Fruit fly (Drosophila melanogaster): ENCODE data around the gene ovo.
A peak's percentile ranks its signal among the peaks of the same experiment; 100 is the strongest.

The ovo gene

DNA sequence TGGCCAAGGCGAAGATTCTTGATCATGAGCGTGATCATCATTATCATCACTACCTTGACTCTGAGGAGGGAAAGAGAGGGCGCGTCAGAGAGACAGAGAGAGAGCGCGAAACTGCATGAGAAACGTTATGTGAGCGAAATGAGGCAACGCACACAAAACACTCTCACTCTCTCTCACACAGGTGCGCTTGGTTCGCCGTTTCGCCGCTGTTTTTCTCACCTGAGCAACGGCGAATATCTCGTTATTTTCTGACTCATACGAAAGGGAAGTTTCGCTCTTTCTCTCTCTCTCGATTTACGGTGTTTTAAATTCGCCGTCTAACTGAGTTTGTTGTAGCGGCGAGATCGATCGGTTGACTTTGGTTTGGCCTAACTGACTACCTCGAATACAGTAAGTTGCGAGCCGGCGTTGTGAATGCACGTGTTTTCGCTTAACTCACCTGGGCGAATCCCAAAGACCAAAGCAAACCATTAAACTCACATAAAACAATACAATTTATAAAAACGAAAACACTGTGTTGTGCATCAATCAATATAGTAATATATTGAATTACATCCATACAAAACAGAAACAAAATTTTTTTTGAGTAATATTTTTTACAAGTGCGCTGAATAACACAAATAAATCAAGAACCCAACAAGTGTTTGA, at the start of gene ovo:
TSS of gene ovo (plus strand) at position 388 of the 648 bp plus-strand sequence.
- TF ChIP-seq en (GFP tag; optimal IDR thresholded peaks at IDR 0.05) (no peak), tll (GFP tag; optimal IDR thresholded peaks at IDR 0.05) (peak in 1 of 2 experiments; percentile 91), Hsf (GFP tag; optimal IDR thresholded peaks at IDR 0.05) (no peak), CG1832 (GFP tag; optimal IDR thresholded peaks at IDR 0.05) (peak; percentile 71), chinmo (GFP tag; IDR thresholded peaks at IDR 0.05; ENCODE audit: partially characterized antibody) (peak; percentile 86; the same call in 2 of the 4 replicates), CG15479 (GFP tag; optimal IDR thresholded peaks at IDR 0.05) (peak; percentile 12), CG17328 (GFP tag; IDR thresholded peaks at IDR 0.05) (no peak), CG34422 (GFP tag; IDR thresholded peaks at IDR 0.05) (peak; percentile 32; the same call in 1 of the 3 replicates), fu2 (GFP tag; optimal IDR thresholded peaks at IDR 0.05) (no peak), hb (GFP tag; IDR thresholded peaks at IDR 0.05; ENCODE audit: partially characterized antibody) (no peak), sens (GFP tag) (peak; percentile 72), NFAT (GFP tag; IDR thresholded peaks at IDR 0.05) (no peak), CG13287 (GFP tag; IDR thresholded peaks at IDR 0.05; ENCODE audit: partially characterized antibody) (peak; percentile 11; the same call in 1 of the 2 replicates), Trl (optimal IDR thresholded peaks at IDR 0.05) (peak; percentile 75 to 83), Trl (GFP tag; optimal IDR thresholded peaks at IDR 0.05) (no peak), salm (tag; optimal IDR thresholded peaks at IDR 0.05) (no peak), jumu (GFP tag; optimal IDR thresholded peaks at IDR 0.05) (no peak), trh (GFP tag; optimal IDR thresholded peaks at IDR 0.05) (no peak), pros (GFP tag; optimal IDR thresholded peaks at IDR 0.05) (peak; percentile 22), Dll (GFP tag; IDR thresholded peaks at IDR 0.05; ENCODE audit: partially characterized antibody) (0 out of 4 replicates have a peak, but pooled peaks have one; percentile 25), CG7271 (tag; optimal IDR thresholded peaks at IDR 0.05) (no peak), CG10209 (GFP tag; optimal IDR thresholded peaks at IDR 0.05) (no peak), CG11093 (GFP tag; IDR thresholded peaks at IDR 0.05) (no peak), CG10462 (GFP tag; optimal IDR thresholded peaks at IDR 0.05) (peak; percentile 88), Jarid2 (GFP tag; optimal IDR thresholded peaks at IDR 0.05) (peak; percentile 80), Deaf1 (tag; optimal IDR thresholded peaks at IDR 0.05) (peak; percentile 76), Blimp-1 (GFP tag; optimal IDR thresholded peaks at IDR 0.05) (peak; percentile 87), peb (GFP tag; IDR thresholded peaks at IDR 0.05) (no peak), rib (GFP tag; IDR thresholded peaks at IDR 0.05) (peak; percentile 71; the same call in 1 of the 2 replicates), usp (GFP tag; optimal IDR thresholded peaks at IDR 0.05) (no peak), ftz-f1 (GFP tag; optimal IDR thresholded peaks at IDR 0.05) (peak; percentile 2), CG12769 (tag; optimal IDR thresholded peaks at IDR 0.05) (no peak), z (GFP tag; IDR thresholded peaks at IDR 0.05) (peak; percentile 69; the same call in 2 of the 3 replicates), kni (GFP tag; optimal IDR thresholded peaks at IDR 0.05) (peak; percentile 56), cg (GFP tag; optimal IDR thresholded peaks at IDR 0.05) (peak; percentile 68), Pdp1 (GFP tag; optimal IDR thresholded peaks at IDR 0.05) (peak in 1 of 2 experiments; percentile 18), CG17568 (GFP tag; optimal IDR thresholded peaks at IDR 0.05) (no peak), yki (optimal IDR thresholded peaks at IDR 0.05) (peak; percentile 68), hbn (GFP tag; IDR thresholded peaks at IDR 0.05; ENCODE audit: partially characterized antibody) (no peak)

DNA sequence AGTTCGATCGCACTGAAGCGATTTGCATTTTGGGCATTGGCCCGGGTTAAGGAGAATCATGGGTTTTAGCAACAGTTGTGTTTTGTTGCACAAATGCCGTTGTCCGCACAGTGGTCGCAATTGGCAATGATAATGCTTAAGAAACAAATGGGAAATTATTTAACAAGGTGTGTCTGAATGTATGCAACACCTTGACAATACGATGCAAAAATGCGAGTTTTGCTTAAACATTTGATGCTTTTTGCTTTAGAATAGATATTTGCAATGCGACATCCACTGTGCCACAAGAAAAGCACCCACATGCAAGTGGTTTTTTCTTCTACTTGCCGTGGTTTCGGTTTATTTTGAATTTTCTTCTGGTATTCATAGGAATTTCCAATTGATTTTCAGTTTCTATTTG, 49.0 kb upstream of the ovo start:
- peak; percentile 59 for TF ChIP-seq Drgx (GFP tag; IDR thresholded peaks at IDR 0.05)
- peak; percentile 19 for TF ChIP-seq CG1603 (tag; optimal IDR thresholded peaks at IDR 0.05)
- no peak for TF ChIP-seq CG14710 (tag; optimal IDR thresholded peaks at IDR 0.05)
- no peak for TF ChIP-seq CG18011 (GFP tag; optimal IDR thresholded peaks at IDR 0.05)
- peak in 1 of 2 experiments; percentile 3 for TF ChIP-seq bsh (GFP tag; optimal IDR thresholded peaks at IDR 0.05)
- no peak for TF ChIP-seq Sry-δ (GFP tag; optimal IDR thresholded peaks at IDR 0.05)

All from whole organism, embryonic.